2 worm cellular contexts compared by ENCODE assay signal in the genomic region with DNA sequence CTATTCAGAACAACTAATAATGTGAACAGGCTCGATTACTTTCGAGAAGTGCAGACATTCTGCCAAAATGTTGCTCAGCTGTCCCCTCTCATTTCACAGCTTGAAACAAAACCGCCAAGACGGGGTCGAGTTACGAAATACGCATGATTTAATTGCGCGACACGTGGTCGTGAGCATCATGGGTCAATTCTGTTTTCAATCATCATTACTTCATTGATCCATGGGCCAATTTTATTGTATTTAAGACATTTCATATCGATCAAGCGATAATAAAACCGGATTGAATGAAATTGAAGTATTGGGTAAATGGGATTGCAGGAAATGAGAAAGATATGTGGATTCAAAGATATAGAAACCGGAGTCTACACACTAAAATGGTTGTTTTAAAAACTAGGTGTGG.
TF ChIP-seq lines count a peak whose summit lies in the region.

No protein-coding gene starts in this region.

TF ChIP-seq in whole organism, L1 larva, 84 proteins besides CTCF, POLR2A, EP300 and RAD21:
- TF ChIP-seq fos-1 (tag; optimal IDR thresholded peaks at IDR 0.05; lab: Kevin White, UChicago): no peak
- no peak for TF ChIP-seq rnt-1 (tag; optimal IDR thresholded peaks at IDR 0.05; lab: Kevin White, UChicago)
- TF ChIP-seq fkh-4 (tag; optimal IDR thresholded peaks at IDR 0.05; lab: Kevin White, UChicago; ENCODE audit: borderline replicate concordance): peak; percentile 51
- TF ChIP-seq irx-1 (tag; optimal IDR thresholded peaks at IDR 0.05; lab: Kevin White, UChicago): no peak
- peak; percentile 93 for TF ChIP-seq dsc-1 (tag; optimal IDR thresholded peaks at IDR 0.05; lab: Kevin White, UChicago)

TF ChIP-seq in whole organism, late embryonic, 69 proteins besides CTCF, POLR2A, EP300 and RAD21:
- TF ChIP-seq hlh-6 (tag; optimal IDR thresholded peaks at IDR 0.05; lab: Kevin White, UChicago): no peak
- peak; percentile 2 for TF ChIP-seq unc-42 (tag; optimal IDR thresholded peaks at IDR 0.05; lab: Kevin White, UChicago)
